Fruit fly (Drosophila melanogaster) whole organism, embryonic: ENCODE data around the gene Ino80.

ENCODE experiments used
- Bgb ChIP-seq: fragments of 200-800 bp; sonication (Bioruptor generic); IDR thresholded peaks from 2 replicates; pipeline ENCODE4 v1.3.6; 2022; ENCODE audit warnings: missing biosample characterization, missing genetic modification characterization; ENCODE audit not compliant: partially characterized antibody
- BtbVII ChIP-seq: fragments of 200-800 bp; sonication (Bioruptor generic); optimal IDR thresholded peaks from 3 replicates; lab custom pipeline; 2017; ENCODE audit warnings: missing biosample characterization, mild to moderate bottlenecking, missing genetic modification characterization
- CG10979 ChIP-seq: fragments of 200-800 bp; sonication (Bioruptor generic); optimal IDR thresholded peaks from 2 replicates; lab custom pipeline; 2018; ENCODE audit warnings: missing biosample characterization, mild to moderate bottlenecking, missing genetic modification characterization, moderate library complexity
- CG12299 ChIP-seq: fragments of 200-800 bp; sonication (Bioruptor generic); optimal IDR thresholded peaks from 2 replicates; lab custom pipeline; 2018; ENCODE audit warnings: missing biosample characterization, mild to moderate bottlenecking, missing genetic modification characterization
- CG12744 ChIP-seq: fragments of 200-800 bp; sonication (Bioruptor generic); optimal IDR thresholded peaks from 2 replicates; lab custom pipeline; 2016; ENCODE audit warnings: missing biosample characterization, missing genetic modification characterization
- CG14050 ChIP-seq: fragments of 200-800 bp; sonication (Bioruptor generic); IDR thresholded peaks from 3 replicates; pipeline ENCODE4 v1.3.6; 2022; ENCODE audit warnings: missing biosample characterization, missing genetic modification characterization
- CG14710 ChIP-seq: fragments of 200-800 bp; sonication (Bioruptor generic); optimal IDR thresholded peaks from 3 replicates; lab custom pipeline; 2019; ENCODE audit warnings: missing biosample characterization, mild to moderate bottlenecking, missing genetic modification characterization, moderate library complexity
- CG1603 ChIP-seq: fragments of 200-800 bp; sonication (Bioruptor generic); optimal IDR thresholded peaks from 2 replicates; lab custom pipeline; 2019; ENCODE audit warnings: missing biosample characterization, mild to moderate bottlenecking, missing genetic modification characterization, moderate library complexity
- CG17328 ChIP-seq: fragments of 200-800 bp; sonication (Bioruptor generic); IDR thresholded peaks from 2 replicates; pipeline ENCODE4 v1.3.6; 2022; ENCODE audit warnings: missing biosample characterization, missing genetic modification characterization
- CG30403 ChIP-seq: fragments of 200-800 bp; sonication (Bioruptor generic); optimal IDR thresholded peaks from 3 replicates; lab custom pipeline; 2016; ENCODE audit warnings: missing biosample characterization, missing genetic modification characterization
- CG4707 ChIP-seq: fragments of 200-800 bp; sonication (Bioruptor generic); optimal IDR thresholded peaks from 2 replicates; lab custom pipeline; 2018; ENCODE audit warnings: missing biosample characterization, mild to moderate bottlenecking, missing genetic modification characterization, moderate library complexity
- CG7271 ChIP-seq: fragments of 200-800 bp; sonication (Bioruptor generic); optimal IDR thresholded peaks from 2 replicates; lab custom pipeline; 2018; ENCODE audit warnings: missing biosample characterization, mild to moderate bottlenecking, missing genetic modification characterization, moderate library complexity
- CG7745 ChIP-seq: fragments of 200-800 bp; sonication (Bioruptor generic); optimal IDR thresholded peaks from 2 replicates; lab custom pipeline; 2018; ENCODE audit warnings: missing biosample characterization, mild to moderate bottlenecking, missing genetic modification characterization, moderate library complexity
- CG9609 ChIP-seq: fragments of 200-800 bp; sonication (Bioruptor generic); optimal IDR thresholded peaks from 3 replicates; lab custom pipeline; 2016; ENCODE audit warnings: missing biosample characterization, missing genetic modification characterization
- CG9797 ChIP-seq: fragments of 200-800 bp; sonication (Bioruptor generic); optimal IDR thresholded peaks from 3 replicates; lab custom pipeline; 2018; ENCODE audit warnings: missing biosample characterization, mild to moderate bottlenecking, missing genetic modification characterization
- CTCF ChIP-seq: fragments of 200-800 bp; sonication (Bioruptor generic); optimal IDR thresholded peaks from 2 replicates; lab custom pipeline; 2017; ENCODE audit warnings: missing biosample characterization, mild to moderate bottlenecking, missing genetic modification characterization, moderate library complexity
- E2f1 ChIP-seq: fragments of 200-800 bp; sonication (Bioruptor generic); IDR thresholded peaks from 2 replicates; pipeline ENCODE4 v1.3.6; 2022; ENCODE audit warnings: missing biosample characterization, missing genetic modification characterization
- HLHmδ ChIP-seq: fragments of 200-800 bp; sonication (Bioruptor generic); optimal IDR thresholded peaks from 2 replicates; lab custom pipeline; 2018; ENCODE audit warnings: missing biosample characterization, mild to moderate bottlenecking, missing genetic modification characterization, moderate library complexity
- Hand ChIP-seq: fragments of 200-800 bp; sonication (Bioruptor generic); optimal IDR thresholded peaks from 2 replicates; lab custom pipeline; 2017; ENCODE audit warnings: mild to moderate bottlenecking, missing biosample characterization, missing genetic modification reagents, missing genetic modification characterization
- Jarid2 ChIP-seq: fragments of 200-800 bp; sonication (Bioruptor generic); optimal IDR thresholded peaks from 3 replicates; lab custom pipeline; 2017; ENCODE audit warnings: mild to moderate bottlenecking, missing biosample characterization, missing genetic modification reagents, missing genetic modification characterization
- Lim3 ChIP-seq: fragments of 200-800 bp; sonication (Bioruptor generic); IDR thresholded peaks from 2 replicates; pipeline ENCODE4 v1.3.6; 2022; ENCODE audit warnings: missing biosample characterization, missing genetic modification characterization
- MTF-1 ChIP-seq: fragments of 200-800 bp; sonication (Bioruptor generic); optimal IDR thresholded peaks from 2 replicates; lab custom pipeline; 2018; ENCODE audit warnings: missing biosample characterization, mild to moderate bottlenecking, missing genetic modification characterization, borderline replicate concordance
- Med ChIP-seq: fragments of 200-800 bp; sonication (Bioruptor generic); peaks from one replicate; lab custom pipeline; 2016; ENCODE audit warnings: missing biosample characterization, missing genetic modification characterization, mild to moderate bottlenecking, inconsistent platforms, moderate library complexity
- NC2β ChIP-seq: fragments of 200-800 bp; sonication (Bioruptor generic); optimal IDR thresholded peaks from 2 replicates; lab custom pipeline; 2016; ENCODE audit warnings: missing biosample characterization, missing genetic modification characterization
- Oli ChIP-seq: fragments of 200-800 bp; sonication (Bioruptor generic); optimal IDR thresholded peaks from 2 replicates; lab custom pipeline; 2018; ENCODE audit warnings: missing biosample characterization, mild to moderate bottlenecking, missing genetic modification characterization, moderate library complexity
- Pdp1 ChIP-seq, 2 experiments: fragments of 200-800 bp; sonication (Bioruptor generic); optimal IDR thresholded peaks; 3 replicates each; lab custom pipeline; 2016; ENCODE audit warnings: missing biosample characterization in 2 of 2, missing genetic modification characterization in 2 of 2, mild to moderate bottlenecking in 1 of 2, moderate library complexity in 1 of 2
- Sox100B ChIP-seq: fragments of 200-800 bp; sonication (Bioruptor generic); optimal IDR thresholded peaks from 3 replicates; lab custom pipeline; 2018; ENCODE audit warnings: missing biosample characterization, mild to moderate bottlenecking, missing genetic modification characterization
- Xbp1 ChIP-seq: fragments of 200-800 bp; sonication (Bioruptor generic); optimal IDR thresholded peaks from 3 replicates; lab custom pipeline; 2016; ENCODE audit warnings: missing biosample characterization, mild to moderate bottlenecking, missing genetic modification characterization
- ab ChIP-seq: fragments of 200-800 bp; sonication (Bioruptor generic); optimal IDR thresholded peaks from 2 replicates; lab custom pipeline; 2016; ENCODE audit warnings: missing biosample characterization, missing genetic modification characterization
- emc ChIP-seq: fragments of 200-800 bp; sonication (Bioruptor generic); optimal IDR thresholded peaks from 2 replicates; lab custom pipeline; 2016; ENCODE audit warnings: missing biosample characterization, missing genetic modification characterization
- gce ChIP-seq: fragments of 200-800 bp; sonication (Bioruptor generic); IDR thresholded peaks from 3 replicates; pipeline ENCODE4 v1.3.6; 2022; ENCODE audit warnings: missing biosample characterization, missing genetic modification characterization
- grau ChIP-seq: fragments of 200-800 bp; optimal IDR thresholded peaks from 3 replicates; lab custom pipeline; 2019; ENCODE audit warnings: missing biosample characterization, mild to moderate bottlenecking, missing genetic modification characterization, moderate library complexity
- kni ChIP-seq: fragments of 200-800 bp; sonication (Bioruptor generic); optimal IDR thresholded peaks from 3 replicates; lab custom pipeline; 2017; ENCODE audit warnings: mild to moderate bottlenecking, missing biosample characterization, missing genetic modification reagents, missing genetic modification characterization
- lbe ChIP-seq: fragments of 200-800 bp; sonication (Bioruptor generic); optimal IDR thresholded peaks from 2 replicates; lab custom pipeline; 2016; ENCODE audit warnings: missing biosample characterization, mild to moderate bottlenecking, missing genetic modification characterization
- lov ChIP-seq, 2 experiments: fragments of 200-800 bp in 1 of 2; fragments of >200 bp in 1 of 2; sonication (Bioruptor generic) in 1 of 2; IDR thresholded peaks in 1 of 2; optimal IDR thresholded peaks in 1 of 2; 2 replicates in 1 of 2; 3 replicates in 1 of 2; pipeline versions ENCODE4 v1.3.6 to Lab custom; 2017 to 2022; ENCODE audit warnings: missing biosample characterization in 1 of 2, missing genetic modification characterization in 1 of 2
- nerfin-1 ChIP-seq: fragments of 200-800 bp; sonication (Bioruptor generic); optimal IDR thresholded peaks from 3 replicates; lab custom pipeline; 2019; ENCODE audit warnings: missing biosample characterization, mild to moderate bottlenecking, missing genetic modification characterization, moderate library complexity
- nmo ChIP-seq: fragments of 200-800 bp; sonication (Bioruptor generic); optimal IDR thresholded peaks from 2 replicates; lab custom pipeline; 2018; ENCODE audit warnings: missing biosample characterization, mild to moderate bottlenecking, missing genetic modification characterization, moderate library complexity
- nom ChIP-seq: fragments of 200-800 bp; sonication (Bioruptor generic); optimal IDR thresholded peaks from 2 replicates; lab custom pipeline; 2017; ENCODE audit warnings: missing biosample characterization, missing genetic modification characterization, mild to moderate bottlenecking, moderate library complexity, missing genetic modification reagents
- odd ChIP-seq: fragments of 200-800 bp; sonication (Bioruptor generic); optimal IDR thresholded peaks from 2 replicates; lab custom pipeline; 2017; ENCODE audit warnings: missing biosample characterization, mild to moderate bottlenecking, missing genetic modification characterization
- pho ChIP-seq: fragments of 200-800 bp; sonication (Bioruptor generic); optimal IDR thresholded peaks from 2 replicates; lab custom pipeline; 2016; ENCODE audit warnings: missing biosample characterization, missing genetic modification characterization
- pros ChIP-seq: fragments of 200-800 bp; sonication (Bioruptor generic); optimal IDR thresholded peaks from 3 replicates; lab custom pipeline; 2019; ENCODE audit warnings: missing biosample characterization, mild to moderate bottlenecking, missing genetic modification characterization, moderate library complexity
- psq ChIP-seq: fragments of 200-800 bp; sonication (Bioruptor generic); optimal IDR thresholded peaks from 2 replicates; lab custom pipeline; 2017; ENCODE audit warnings: missing biosample characterization, missing genetic modification characterization
- rib ChIP-seq: fragments of 200-800 bp; sonication (Bioruptor generic); IDR thresholded peaks from 2 replicates; pipeline ENCODE4 v1.3.6; 2022; ENCODE audit warnings: missing biosample characterization, missing genetic modification characterization
- sens ChIP-seq: fragments of 200-800 bp; sonication (Bioruptor generic); peaks from one replicate; lab custom pipeline; 2016; ENCODE audit warnings: missing biosample characterization, missing genetic modification characterization
- wek ChIP-seq: fragments of 200-800 bp; sonication (Bioruptor generic); optimal IDR thresholded peaks from 3 replicates; lab custom pipeline; 2018; ENCODE audit warnings: missing biosample characterization, mild to moderate bottlenecking, missing genetic modification characterization, moderate library complexity
- wor ChIP-seq: fragments of 200-800 bp; sonication (Bioruptor generic); IDR thresholded peaks from 2 replicates; pipeline ENCODE4 v1.3.6; 2022; ENCODE audit warnings: missing biosample characterization, missing genetic modification characterization
- yki ChIP-seq: fragments of >200 bp; optimal IDR thresholded peaks from 3 replicates; lab custom pipeline; 2018
- zf30C ChIP-seq: fragments of 200-800 bp; sonication (Bioruptor generic); optimal IDR thresholded peaks from 3 replicates; lab custom pipeline; 2018; ENCODE audit warnings: missing biosample characterization, mild to moderate bottlenecking, missing genetic modification characterization

Gene Ino80

DNA sequence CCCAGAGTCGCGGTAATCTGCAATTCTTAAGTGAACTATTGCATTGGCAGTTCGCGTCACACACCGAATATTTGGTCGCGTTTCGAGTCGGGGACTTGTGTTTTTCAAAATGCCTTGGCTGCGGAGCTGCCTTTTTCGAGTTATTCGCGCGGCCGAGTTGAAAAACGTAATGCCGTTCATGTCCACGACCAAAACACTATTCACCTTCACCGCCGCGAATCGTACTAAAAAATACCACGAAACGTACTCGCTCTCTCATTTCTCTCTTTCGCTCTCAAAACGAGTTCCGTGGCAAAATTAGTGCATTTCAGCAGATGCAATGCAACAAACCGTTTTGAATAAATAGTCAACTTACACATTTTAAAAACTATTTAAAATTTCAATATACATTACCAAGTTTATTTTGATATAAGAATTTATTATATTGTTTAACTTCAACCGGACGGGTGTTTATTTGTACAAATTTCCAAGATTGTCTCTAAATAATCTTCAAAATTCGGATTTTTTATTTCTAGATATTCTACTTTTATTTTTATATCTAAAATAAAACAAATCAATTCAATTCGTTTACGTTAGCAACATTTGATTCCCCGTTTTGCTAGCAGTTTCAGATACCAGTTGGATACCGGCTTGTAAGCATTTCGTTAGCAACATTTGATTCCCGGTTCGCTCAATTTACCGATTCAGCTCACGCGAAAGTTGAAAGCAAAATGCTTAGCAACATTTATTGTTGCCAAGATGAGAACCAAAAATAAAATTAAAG, 76.7 kb downstream of the Ino80 start, which contains the start of gene Delta (continued):
- peak; percentile 1 for TF ChIP-seq Oli (tag; lab: Kevin White, UChicago)
- TF ChIP-seq lov (optimal IDR thresholded peaks at IDR 0.05; lab: Kevin White, UChicago), result no peak
- TF ChIP-seq lov (GFP tag; IDR thresholded peaks at IDR 0.05; lab: Robert Waterston, UW), result peak; percentile 58; the same call in 1 of the 3 replicates
- TF ChIP-seq nerfin-1, result peak; percentile 13
- TF ChIP-seq wor (GFP tag; lab: Robert Waterston, UW), result no peak
- TF ChIP-seq E2f1, result no peak
- peak; percentile 30 for TF ChIP-seq CG10979 (tag; lab: Kevin White, UChicago)
- TF ChIP-seq CG14710 (tag; lab: Kevin White, UChicago), result peak; percentile 31
- no peak for TF ChIP-seq pros (GFP tag; lab: Kevin White, UChicago)
- TF ChIP-seq CG9609 (GFP tag; lab: Kevin White, UChicago), result no peak
- TF ChIP-seq CG30403 (GFP tag; lab: Kevin White, UChicago), result no peak
- TF ChIP-seq HLHmδ (GFP tag; lab: Kevin White, UChicago), result peak; percentile 85
- peak; percentile 57 for TF ChIP-seq nom (GFP tag; lab: Kevin White, UChicago)
- peak; percentile 56 for TF ChIP-seq MTF-1 (GFP tag; lab: Kevin White, UChicago)
- TF ChIP-seq CG12744 (GFP tag; lab: Kevin White, UChicago), result no peak
- peak; percentile 25 for TF ChIP-seq CG9797 (GFP tag; lab: Kevin White, UChicago)
- peak; percentile 8 for TF ChIP-seq yki (lab: Kevin White, UChicago)
- TF ChIP-seq nmo, result peak; percentile 0
- TF ChIP-seq Med, result peak; percentile 89
- peak; percentile 36; the same call in 1 of the 2 replicates for TF ChIP-seq Bgb (GFP tag; lab: Robert Waterston, UW)
- peak; percentile 35 for TF ChIP-seq zf30C (GFP tag; lab: Kevin White, UChicago)
- TF ChIP-seq CG4707, result peak; percentile 34
- TF ChIP-seq CTCF (GFP tag; lab: Kevin White, UChicago), result peak; percentile 12
- TF ChIP-seq CG12299, result peak; percentile 24
- peak; percentile 47 for TF ChIP-seq wek (GFP tag; lab: Kevin White, UChicago)
- no peak for TF ChIP-seq BtbVII
- TF ChIP-seq CG14050, result no peak
- TF ChIP-seq Xbp1 (GFP tag; lab: Kevin White, UChicago), result no peak
- TF ChIP-seq CG7745 (tag; lab: Kevin White, UChicago), result peak; percentile 53
- TF ChIP-seq NC2β (GFP tag; lab: Kevin White, UChicago), result peak; percentile 6
- TF ChIP-seq kni, result peak; percentile 51
- TF ChIP-seq CG7271 (tag; lab: Kevin White, UChicago), result peak; percentile 61
- peak; percentile 95 for TF ChIP-seq Jarid2 (GFP tag; lab: Kevin White, UChicago)
- TF ChIP-seq CG1603 (tag; lab: Kevin White, UChicago), result peak; percentile 34
- no peak for TF ChIP-seq psq (GFP tag; lab: Kevin White, UChicago)
- peak; percentile 77 for TF ChIP-seq sens (GFP tag; lab: Kevin White, UChicago)
- no peak for TF ChIP-seq pho (GFP tag; lab: Kevin White, UChicago)
- TF ChIP-seq Lim3 (GFP tag; lab: Robert Waterston, UW), result no peak
- TF ChIP-seq lbe (GFP tag; lab: Kevin White, UChicago), result no peak
- no peak for TF ChIP-seq Hand
- TF ChIP-seq Sox100B (GFP tag; lab: Kevin White, UChicago), result peak; percentile 18
- peak; percentile 56 for TF ChIP-seq odd (GFP tag; lab: Kevin White, UChicago)
- peak; percentile 24; the same call in 1 of the 3 replicates for TF ChIP-seq gce
- TF ChIP-seq Pdp1 (GFP tag; optimal IDR thresholded peaks at IDR 0.05; lab: Kevin White, UChicago), result no peak
- TF ChIP-seq grau (tag; lab: Kevin White, UChicago), result peak; percentile 25
- TF ChIP-seq emc (GFP tag; lab: Kevin White, UChicago), result no peak
- TF ChIP-seq rib (GFP tag; lab: Robert Waterston, UW), result peak; percentile 25; the same call in 1 of the 2 replicates
- no peak for TF ChIP-seq ab (GFP tag; lab: Kevin White, UChicago)
- 0 out of 2 replicates have a peak, but pooled peaks have one; percentile 12 for TF ChIP-seq CG17328 (GFP tag; lab: Robert Waterston, UW)
